Fruit fly (Drosophila melanogaster) whole organism, embryonic: ENCODE results near the gene HipHop.

Experiments used
- ATbp ChIP-seq: fragments of 200-800 bp; sonication (Bioruptor generic); optimal IDR thresholded peaks from 2 replicates; lab custom pipeline; 2017; ENCODE audit warnings: missing biosample characterization, mild to moderate bottlenecking, missing genetic modification characterization, missing genetic modification reagents
- Adf1 ChIP-seq: fragments of 200-800 bp; sonication (Bioruptor generic); IDR thresholded peaks from 2 replicates; pipeline ENCODE4 v1.3.6; 2022; ENCODE audit warnings: missing biosample characterization, missing genetic modification characterization
- Atf6 ChIP-seq: fragments of 200-800 bp; sonication (Bioruptor generic); IDR thresholded peaks from 2 replicates; pipeline ENCODE4 v1.3.6; 2022; ENCODE audit warnings: missing biosample characterization, missing genetic modification characterization
- B-H2 ChIP-seq: fragments of 200-800 bp; sonication (Bioruptor generic); optimal IDR thresholded peaks from 2 replicates; lab custom pipeline; 2018; ENCODE audit warnings: missing biosample characterization, mild to moderate bottlenecking, missing genetic modification characterization
- CG10565 ChIP-seq: fragments of 200-800 bp; sonication (Bioruptor generic); optimal IDR thresholded peaks from 3 replicates; lab custom pipeline; 2016; ENCODE audit warnings: missing biosample characterization, mild to moderate bottlenecking, missing genetic modification characterization
- CG11093 ChIP-seq: fragments of 200-800 bp; sonication (Bioruptor generic); IDR thresholded peaks from 3 replicates; pipeline ENCODE4 v1.3.6; 2022; ENCODE audit warnings: missing biosample characterization, missing genetic modification characterization
- CG12219 ChIP-seq: fragments of 200-800 bp; sonication (Bioruptor generic); optimal IDR thresholded peaks from 3 replicates; lab custom pipeline; 2018; ENCODE audit warnings: missing biosample characterization, mild to moderate bottlenecking, missing genetic modification characterization
- CG12236 ChIP-seq: fragments of 200-800 bp; sonication (Bioruptor generic); optimal IDR thresholded peaks from 2 replicates; lab custom pipeline; 2016; ENCODE audit warnings: missing biosample characterization, missing genetic modification characterization
- CG13424 ChIP-seq: fragments of 200-800 bp; sonication (Bioruptor generic); optimal IDR thresholded peaks from 2 replicates; lab custom pipeline; 2019; ENCODE audit warnings: missing biosample characterization, mild to moderate bottlenecking, missing genetic modification characterization, moderate library complexity
- CG17829 ChIP-seq: fragments of 200-800 bp; optimal IDR thresholded peaks from 2 replicates; lab custom pipeline; 2019; ENCODE audit warnings: missing biosample characterization, mild to moderate bottlenecking, missing genetic modification characterization, moderate library complexity
- CG18619 ChIP-seq: fragments of 200-800 bp; sonication (Bioruptor generic); optimal IDR thresholded peaks from 3 replicates; lab custom pipeline; 2017; ENCODE audit warnings: missing biosample characterization, mild to moderate bottlenecking, missing genetic modification characterization
- CG2199 ChIP-seq: fragments of 200-800 bp; sonication (Bioruptor generic); IDR thresholded peaks from 3 replicates; pipeline ENCODE4 v1.3.6; 2022; ENCODE audit warnings: missing biosample characterization, missing genetic modification characterization
- CG2712 ChIP-seq: fragments of 200-800 bp; optimal IDR thresholded peaks from 3 replicates; lab custom pipeline; 2019; ENCODE audit warnings: missing biosample characterization, mild to moderate bottlenecking, missing genetic modification characterization, moderate library complexity
- CG3407 ChIP-seq: fragments of 200-800 bp; sonication (Bioruptor generic); optimal IDR thresholded peaks from 2 replicates; lab custom pipeline; 2018; ENCODE audit warnings: missing biosample characterization, mild to moderate bottlenecking, missing genetic modification characterization
- CG3847 ChIP-seq: fragments of 200-800 bp; sonication (Bioruptor generic); IDR thresholded peaks from 2 replicates; pipeline ENCODE4 v1.3.6; 2022; ENCODE audit warnings: missing biosample characterization, missing genetic modification characterization
- CG4360 ChIP-seq: fragments of 200-800 bp; sonication (Bioruptor generic); IDR thresholded peaks from 2 replicates; pipeline ENCODE4 v1.3.6; 2022; ENCODE audit warnings: missing biosample characterization, missing genetic modification characterization
- CG4424 ChIP-seq: fragments of 200-800 bp; sonication (Bioruptor generic); optimal IDR thresholded peaks from 3 replicates; lab custom pipeline; 2016; ENCODE audit warnings: missing biosample characterization, missing genetic modification characterization
- Dip2 ChIP-seq: fragments of 200-800 bp; sonication (Bioruptor generic); IDR thresholded peaks from 2 replicates; pipeline ENCODE4 v1.3.6; 2022; ENCODE audit warnings: missing biosample characterization, missing genetic modification characterization
- Ets97D ChIP-seq: fragments of 200-800 bp; sonication (Bioruptor generic); optimal IDR thresholded peaks from 3 replicates; lab custom pipeline; 2016; ENCODE audit warnings: missing biosample characterization, missing genetic modification characterization
- HLH3B ChIP-seq: fragments of 200-800 bp; sonication (Bioruptor generic); IDR thresholded peaks from 2 replicates; pipeline ENCODE4 v1.3.6; 2022; ENCODE audit warnings: missing biosample characterization, missing genetic modification characterization
- HLH54F ChIP-seq: fragments of 200-800 bp; sonication (Bioruptor generic); optimal IDR thresholded peaks from 3 replicates; lab custom pipeline; 2016; ENCODE audit warnings: missing biosample characterization, missing genetic modification characterization
- HmgZ ChIP-seq: fragments of 200-800 bp; sonication (Bioruptor generic); optimal IDR thresholded peaks from 2 replicates; lab custom pipeline; 2018; ENCODE audit warnings: missing biosample characterization, mild to moderate bottlenecking, missing genetic modification characterization
- Hr78 ChIP-seq, 2 experiments: fragments of 200-800 bp in 1 of 2; fragments of >200 bp in 1 of 2; sonication (Bioruptor generic) in 1 of 2; optimal IDR thresholded peaks; 2 replicates each; lab custom pipeline; 2017 to 2019; ENCODE audit warnings: missing biosample characterization in 2 of 2, missing genetic modification characterization in 2 of 2, mild to moderate bottlenecking in 1 of 2, moderate library complexity in 1 of 2
- Hsf ChIP-seq: fragments of 200-800 bp; sonication (Bioruptor generic); optimal IDR thresholded peaks from 3 replicates; lab custom pipeline; 2016; ENCODE audit warnings: missing biosample characterization, missing genetic modification characterization
- Med ChIP-seq: fragments of 200-800 bp; sonication (Bioruptor generic); peaks from one replicate; lab custom pipeline; 2016; ENCODE audit warnings: missing biosample characterization, missing genetic modification characterization, mild to moderate bottlenecking, inconsistent platforms, moderate library complexity
- NfI ChIP-seq: fragments of 200-800 bp; sonication (Bioruptor generic); optimal IDR thresholded peaks from 3 replicates; lab custom pipeline; 2018; ENCODE audit warnings: missing biosample characterization, mild to moderate bottlenecking, missing genetic modification characterization, moderate library complexity
- Side ChIP-seq: fragments of 200-800 bp; sonication (Bioruptor generic); optimal IDR thresholded peaks from 2 replicates; lab custom pipeline; 2016; ENCODE audit warnings: missing biosample characterization, missing genetic modification characterization
- Sox102F ChIP-seq: fragments of 200-800 bp; sonication (Bioruptor generic); optimal IDR thresholded peaks from 2 replicates; lab custom pipeline; 2018; ENCODE audit warnings: missing biosample characterization, mild to moderate bottlenecking, missing genetic modification characterization, moderate library complexity
- Stat92E ChIP-seq, 3 experiments: fragments of >200 bp in 2 of 3; fragments of 200-800 bp in 1 of 3; sonication (Bioruptor generic) in 1 of 3; optimal IDR thresholded peaks; 2 replicates each; lab custom pipeline; 2017 to 2019; ENCODE audit warnings: missing biosample characterization in 3 of 3, missing genetic modification characterization in 3 of 3, mild to moderate bottlenecking in 1 of 3, moderate library complexity in 1 of 3
- Usf ChIP-seq: fragments of 200-800 bp; sonication (Bioruptor generic); optimal IDR thresholded peaks from 2 replicates; lab custom pipeline; 2017; ENCODE audit warnings: missing genotype, missing biosample characterization, missing genetic modification characterization
- Xbp1 ChIP-seq: fragments of 200-800 bp; sonication (Bioruptor generic); optimal IDR thresholded peaks from 3 replicates; lab custom pipeline; 2016; ENCODE audit warnings: missing biosample characterization, mild to moderate bottlenecking, missing genetic modification characterization
- Xrp1 ChIP-seq: fragments of 200-800 bp; sonication (Bioruptor generic); IDR thresholded peaks from 2 replicates; pipeline ENCODE4 v1.3.6; 2022; ENCODE audit warnings: missing biosample characterization, missing genetic modification characterization
- bab2 ChIP-seq: fragments of 200-800 bp; sonication (Bioruptor generic); optimal IDR thresholded peaks from 2 replicates; lab custom pipeline; 2016; ENCODE audit warnings: missing biosample characterization, missing genetic modification characterization
- bsh ChIP-seq, 2 experiments: fragments of 200-800 bp; sonication (Bioruptor generic); optimal IDR thresholded peaks; 2 replicates each; lab custom pipeline; 2017 to 2018; ENCODE audit warnings: mild to moderate bottlenecking in 2 of 2, missing biosample characterization in 2 of 2, missing genetic modification characterization in 2 of 2, moderate library complexity in 1 of 2
- caup ChIP-seq: fragments of 200-800 bp; sonication (Bioruptor generic); optimal IDR thresholded peaks from 3 replicates; lab custom pipeline; 2017; ENCODE audit warnings: missing biosample characterization, mild to moderate bottlenecking, missing genetic modification characterization, moderate library complexity; ENCODE audit not compliant: severe bottlenecking
- cg ChIP-seq: fragments of 200-800 bp; sonication (Bioruptor generic); optimal IDR thresholded peaks from 3 replicates; lab custom pipeline; 2019; ENCODE audit warnings: missing biosample characterization, mild to moderate bottlenecking, missing genetic modification characterization, moderate library complexity
- dmrt11E ChIP-seq: fragments of 200-800 bp; sonication (Bioruptor generic); optimal IDR thresholded peaks from 3 replicates; lab custom pipeline; 2018; ENCODE audit warnings: missing biosample characterization, mild to moderate bottlenecking, missing genetic modification characterization, moderate library complexity
- grau ChIP-seq: fragments of 200-800 bp; optimal IDR thresholded peaks from 3 replicates; lab custom pipeline; 2019; ENCODE audit warnings: missing biosample characterization, mild to moderate bottlenecking, missing genetic modification characterization, moderate library complexity
- gsb ChIP-seq: fragments of 200-800 bp; sonication (Bioruptor generic); IDR thresholded peaks from 2 replicates; pipeline ENCODE4 v1.3.6; 2022; ENCODE audit warnings: missing biosample characterization, missing genetic modification characterization
- h ChIP-seq: fragments of >200 bp; optimal IDR thresholded peaks from 2 replicates; lab custom pipeline; 2017
- her ChIP-seq: fragments of 200-800 bp; sonication (Bioruptor generic); optimal IDR thresholded peaks from 2 replicates; lab custom pipeline; 2016; ENCODE audit warnings: missing biosample characterization, missing genetic modification characterization
- ken ChIP-seq: fragments of 200-800 bp; sonication (Bioruptor generic); IDR thresholded peaks from 3 replicates; pipeline ENCODE4 v1.3.6; 2022; ENCODE audit warnings: missing biosample characterization, missing genetic modification characterization
- lilli ChIP-seq: fragments of 200-800 bp; sonication (Bioruptor generic); optimal IDR thresholded peaks from 3 replicates; lab custom pipeline; 2016; ENCODE audit warnings: missing biosample characterization, missing genetic modification characterization
- nerfin-2 ChIP-seq: fragments of 200-800 bp; sonication (Bioruptor generic); IDR thresholded peaks from 2 replicates; pipeline ENCODE4 v1.3.6; 2022; ENCODE audit warnings: missing biosample characterization, missing genetic modification characterization; ENCODE audit not compliant: partially characterized antibody
- nmo ChIP-seq: fragments of 200-800 bp; sonication (Bioruptor generic); optimal IDR thresholded peaks from 2 replicates; lab custom pipeline; 2018; ENCODE audit warnings: missing biosample characterization, mild to moderate bottlenecking, missing genetic modification characterization, moderate library complexity
- odd ChIP-seq: fragments of 200-800 bp; sonication (Bioruptor generic); optimal IDR thresholded peaks from 2 replicates; lab custom pipeline; 2017; ENCODE audit warnings: missing biosample characterization, mild to moderate bottlenecking, missing genetic modification characterization
- pb ChIP-seq: fragments of 200-800 bp; sonication (Bioruptor generic); optimal IDR thresholded peaks from 3 replicates; lab custom pipeline; 2016; ENCODE audit warnings: missing biosample characterization, missing genetic modification characterization
- pros ChIP-seq: fragments of 200-800 bp; sonication (Bioruptor generic); optimal IDR thresholded peaks from 3 replicates; lab custom pipeline; 2019; ENCODE audit warnings: missing biosample characterization, mild to moderate bottlenecking, missing genetic modification characterization, moderate library complexity
- sisA ChIP-seq: fragments of 200-800 bp; sonication (Bioruptor generic); IDR thresholded peaks from 2 replicates; pipeline ENCODE4 v1.3.6; 2022; ENCODE audit warnings: missing biosample characterization, missing genetic modification characterization
- slbo ChIP-seq: fragments of 200-800 bp; sonication (Bioruptor generic); IDR thresholded peaks from 2 replicates; pipeline ENCODE4 v1.3.6; 2022; ENCODE audit warnings: missing biosample characterization, missing genetic modification characterization
- vfl ChIP-seq: fragments of 200-800 bp; sonication (Bioruptor generic); optimal IDR thresholded peaks from 2 replicates; lab custom pipeline; 2016; ENCODE audit warnings: missing biosample characterization, missing genetic modification characterization

The HipHop gene

dm6 chr3L:18867521-18867920 lies 46.5 kb downstream of the HipHop start, which contains the start of gene Dysb (continued):
- TF ChIP-seq nerfin-2 (no peak), Xbp1 (GFP tag; lab: Kevin White, UChicago) (peak; percentile 89), CG12219 (GFP tag; lab: Kevin White, UChicago) (peak; percentile 77), pros (GFP tag; lab: Kevin White, UChicago) (no peak), CG3847 (GFP tag; lab: Robert Waterston, UW) (peak; percentile 85), lilli (GFP tag; lab: Kevin White, UChicago) (peak; percentile 84), caup (GFP tag; lab: Kevin White, UChicago) (peak; percentile 88), CG12236 (no peak), Stat92E (GFP tag; optimal IDR thresholded peaks at IDR 0.05; lab: Kevin White, UChicago) (peak in 1 of 3 experiments; percentile 68), Dip2 (GFP tag; lab: Robert Waterston, UW) (no peak), Side (GFP tag; lab: Kevin White, UChicago) (peak; percentile 66), her (GFP tag; lab: Kevin White, UChicago) (peak; percentile 21), bsh (GFP tag; optimal IDR thresholded peaks at IDR 0.05; lab: Kevin White, UChicago) (peak; percentile 48 to 92), grau (peak; percentile 88), HmgZ (tag; lab: Kevin White, UChicago) (peak; percentile 87), Med (GFP tag; lab: Kevin White, UChicago) (peak; percentile 87), Usf (GFP tag; lab: Kevin White, UChicago) (peak; percentile 61), dmrt11E (tag; lab: Kevin White, UChicago) (peak; percentile 86), Adf1 (GFP tag; lab: Robert Waterston, UW) (peak; percentile 60), nmo (GFP tag; lab: Kevin White, UChicago) (peak; percentile 80), sisA (GFP tag; lab: Robert Waterston, UW) (peak; percentile 85), CG11093 (GFP tag; lab: Robert Waterston, UW) (peak; percentile 63; the same call in 1 of the 3 replicates), ken (GFP tag; lab: Robert Waterston, UW) (peak; percentile 77; the same call in 1 of the 3 replicates), HLH54F (GFP tag; lab: Kevin White, UChicago) (peak; percentile 20), Sox102F (GFP tag; lab: Kevin White, UChicago) (peak; percentile 89), CG2199 (GFP tag; lab: Robert Waterston, UW) (peak; percentile 63; the same call in 1 of the 3 replicates), Xrp1 (GFP tag; lab: Robert Waterston, UW) (peak; percentile 95), CG18619 (GFP tag; lab: Kevin White, UChicago) (peak; percentile 84), h (lab: Kevin White, UChicago) (no peak), B-H2 (peak; percentile 76), Hsf (GFP tag; lab: Kevin White, UChicago) (peak; percentile 72), pb (peak; percentile 4), HLH3B (peak; percentile 90), gsb (GFP tag; lab: Robert Waterston, UW) (peak; percentile 75), Ets97D (peak; percentile 33), CG13424 (tag; lab: Kevin White, UChicago) (peak; percentile 89), odd (peak; percentile 79), NfI (GFP tag; lab: Kevin White, UChicago) (peak; percentile 86), Atf6 (GFP tag; lab: Robert Waterston, UW) (peak; percentile 93), CG4360 (GFP tag; lab: Robert Waterston, UW) (no peak; the same call in 1 of the 2 replicates), CG4424 (GFP tag; lab: Kevin White, UChicago) (peak; percentile 79), slbo (GFP tag; lab: Robert Waterston, UW) (peak; percentile 95), CG3407 (peak; percentile 75), cg (GFP tag; lab: Kevin White, UChicago) (no peak), CG2712 (tag; lab: Kevin White, UChicago) (peak; percentile 94), Hr78 (GFP tag; optimal IDR thresholded peaks at IDR 0.05; lab: Kevin White, UChicago) (peak in 1 of 2 experiments; percentile 56), CG10565 (GFP tag; lab: Kevin White, UChicago) (no peak), vfl (GFP tag; lab: Kevin White, UChicago) (peak; percentile 48), bab2 (GFP tag; lab: Kevin White, UChicago) (peak; percentile 74), ATbp (GFP tag; lab: Kevin White, UChicago) (peak; percentile 82), CG17829 (peak; percentile 93)
